Fruit fly (Drosophila melanogaster) whole organism, embryonic: Measurements from ENCODE around the gene CG2224.

Source experiments
- Ada2b ChIP-seq: fragments of 200-800 bp; sonication (Bioruptor generic); IDR thresholded peaks from 2 replicates; pipeline ENCODE4 v1.3.6; 2022; ENCODE audit warnings: missing biosample characterization, missing genetic modification characterization
- Atf-2 ChIP-seq: fragments of 200-800 bp; sonication (Bioruptor generic); optimal IDR thresholded peaks from 2 replicates; lab custom pipeline; 2016; ENCODE audit warnings: missing biosample characterization, missing genetic modification characterization
- Bgb ChIP-seq: fragments of 200-800 bp; sonication (Bioruptor generic); IDR thresholded peaks from 2 replicates; pipeline ENCODE4 v1.3.6; 2022; ENCODE audit warnings: missing biosample characterization, missing genetic modification characterization; ENCODE audit not compliant: partially characterized antibody
- C15 ChIP-seq: fragments of 200-800 bp; sonication (Bioruptor generic); IDR thresholded peaks from 3 replicates; pipeline ENCODE4 v1.3.6; 2022; ENCODE audit warnings: missing biosample characterization, missing genetic modification characterization
- CG10979 ChIP-seq: fragments of 200-800 bp; sonication (Bioruptor generic); optimal IDR thresholded peaks from 2 replicates; lab custom pipeline; 2018; ENCODE audit warnings: missing biosample characterization, mild to moderate bottlenecking, missing genetic modification characterization, moderate library complexity
- CG12219 ChIP-seq: fragments of 200-800 bp; sonication (Bioruptor generic); optimal IDR thresholded peaks from 3 replicates; lab custom pipeline; 2018; ENCODE audit warnings: missing biosample characterization, mild to moderate bottlenecking, missing genetic modification characterization
- CG1233 ChIP-seq: fragments of 200-800 bp; sonication (Bioruptor generic); optimal IDR thresholded peaks from 4 replicates; lab custom pipeline; 2018; ENCODE audit warnings: missing biosample characterization, mild to moderate bottlenecking, missing genetic modification characterization
- CG12659 ChIP-seq: fragments of 200-800 bp; sonication (Bioruptor generic); optimal IDR thresholded peaks from 3 replicates; lab custom pipeline; 2017; ENCODE audit warnings: mild to moderate bottlenecking, missing biosample characterization, missing genetic modification reagents, missing genetic modification characterization
- CG13775 ChIP-seq: fragments of 200-800 bp; sonication (Bioruptor generic); optimal IDR thresholded peaks from 3 replicates; lab custom pipeline; 2017; ENCODE audit warnings: missing biosample characterization, mild to moderate bottlenecking, missing genetic modification characterization
- CG14441 ChIP-seq: fragments of 200-800 bp; sonication (Bioruptor generic); IDR thresholded peaks from 2 replicates; pipeline ENCODE4 v1.3.6; 2022; ENCODE audit warnings: missing biosample characterization, missing genetic modification characterization
- CG18619 ChIP-seq: fragments of 200-800 bp; sonication (Bioruptor generic); optimal IDR thresholded peaks from 3 replicates; lab custom pipeline; 2017; ENCODE audit warnings: missing biosample characterization, mild to moderate bottlenecking, missing genetic modification characterization
- CG2712 ChIP-seq: fragments of 200-800 bp; optimal IDR thresholded peaks from 3 replicates; lab custom pipeline; 2019; ENCODE audit warnings: missing biosample characterization, mild to moderate bottlenecking, missing genetic modification characterization, moderate library complexity
- CG2889 ChIP-seq: fragments of 200-800 bp; sonication (Bioruptor generic); IDR thresholded peaks from 3 replicates; pipeline ENCODE4 v1.3.6; 2022; ENCODE audit warnings: missing biosample characterization, missing genetic modification characterization
- CG3065 ChIP-seq: fragments of 200-800 bp; sonication (Bioruptor generic); optimal IDR thresholded peaks from 2 replicates; lab custom pipeline; 2016; ENCODE audit warnings: missing biosample characterization, missing genetic modification characterization
- CG32767 ChIP-seq: fragments of 200-800 bp; sonication (Bioruptor generic); IDR thresholded peaks from 2 replicates; pipeline ENCODE4 v1.3.6; 2022; ENCODE audit warnings: missing biosample characterization, missing genetic modification characterization
- CG42726 ChIP-seq: fragments of 200-800 bp; sonication (Bioruptor generic); IDR thresholded peaks from 2 replicates; pipeline ENCODE4 v1.3.6; 2022; ENCODE audit warnings: missing biosample characterization, missing genetic modification characterization; ENCODE audit not compliant: partially characterized antibody
- CG7271 ChIP-seq: fragments of 200-800 bp; sonication (Bioruptor generic); optimal IDR thresholded peaks from 2 replicates; lab custom pipeline; 2018; ENCODE audit warnings: missing biosample characterization, mild to moderate bottlenecking, missing genetic modification characterization, moderate library complexity
- CG7372 ChIP-seq: fragments of 200-800 bp; sonication (Bioruptor generic); IDR thresholded peaks from 2 replicates; pipeline ENCODE4 v1.3.6; 2022; ENCODE audit warnings: missing biosample characterization, missing genetic modification characterization
- CG7839 ChIP-seq: fragments of 200-800 bp; sonication (Bioruptor generic); optimal IDR thresholded peaks from 3 replicates; lab custom pipeline; 2018; ENCODE audit warnings: missing biosample characterization, mild to moderate bottlenecking, missing genetic modification characterization, moderate library complexity
- CG8359 ChIP-seq: fragments of 200-800 bp; sonication (Bioruptor generic); optimal IDR thresholded peaks from 2 replicates; lab custom pipeline; 2017; ENCODE audit warnings: missing biosample characterization, mild to moderate bottlenecking, missing genetic modification characterization, borderline replicate concordance
- CG8924 ChIP-seq: fragments of 200-800 bp; optimal IDR thresholded peaks from 3 replicates; lab custom pipeline; 2019; ENCODE audit warnings: missing biosample characterization, mild to moderate bottlenecking, missing genetic modification characterization, moderate library complexity
- CG9817 ChIP-seq: fragments of 200-800 bp; sonication (Bioruptor generic); optimal IDR thresholded peaks from 2 replicates; lab custom pipeline; 2018; ENCODE audit warnings: missing biosample characterization, mild to moderate bottlenecking, missing genetic modification characterization, moderate library complexity
- CkIIα-i1 ChIP-seq: fragments of 200-800 bp; sonication (Bioruptor generic); IDR thresholded peaks from 2 replicates; pipeline ENCODE4 v1.3.6; 2022; ENCODE audit warnings: missing biosample characterization, missing genetic modification characterization
- CrebB ChIP-seq: fragments of 200-800 bp; sonication (Bioruptor generic); optimal IDR thresholded peaks from 3 replicates; lab custom pipeline; 2018; ENCODE audit warnings: missing biosample characterization, mild to moderate bottlenecking, missing genetic modification characterization
- Doc3 ChIP-seq: fragments of 200-800 bp; sonication (Bioruptor generic); IDR thresholded peaks from 3 replicates; pipeline ENCODE4 v1.3.6; 2022; ENCODE audit warnings: missing biosample characterization, missing genetic modification characterization; ENCODE audit not compliant: partially characterized antibody
- Gug ChIP-seq: fragments of 200-800 bp; sonication (Bioruptor generic); IDR thresholded peaks from 4 replicates; pipeline ENCODE4 v1.3.6; 2022; ENCODE audit warnings: missing biosample characterization, missing genetic modification characterization
- HLH3B ChIP-seq: fragments of 200-800 bp; sonication (Bioruptor generic); IDR thresholded peaks from 2 replicates; pipeline ENCODE4 v1.3.6; 2022; ENCODE audit warnings: missing biosample characterization, missing genetic modification characterization
- NC2β ChIP-seq: fragments of 200-800 bp; sonication (Bioruptor generic); optimal IDR thresholded peaks from 2 replicates; lab custom pipeline; 2016; ENCODE audit warnings: missing biosample characterization, missing genetic modification characterization
- NfI ChIP-seq: fragments of 200-800 bp; sonication (Bioruptor generic); optimal IDR thresholded peaks from 3 replicates; lab custom pipeline; 2018; ENCODE audit warnings: missing biosample characterization, mild to moderate bottlenecking, missing genetic modification characterization, moderate library complexity
- Oaz ChIP-seq: fragments of 200-800 bp; sonication (Bioruptor generic); IDR thresholded peaks from 2 replicates; pipeline ENCODE4 v1.3.6; 2022; ENCODE audit warnings: missing biosample characterization, missing genetic modification characterization
- Oli ChIP-seq: fragments of 200-800 bp; sonication (Bioruptor generic); optimal IDR thresholded peaks from 2 replicates; lab custom pipeline; 2018; ENCODE audit warnings: missing biosample characterization, mild to moderate bottlenecking, missing genetic modification characterization, moderate library complexity
- Rx ChIP-seq: fragments of 200-800 bp; sonication (Bioruptor generic); IDR thresholded peaks from 2 replicates; pipeline ENCODE4 v1.3.6; 2022; ENCODE audit warnings: missing biosample characterization, missing genetic modification characterization
- Sox100B ChIP-seq: fragments of 200-800 bp; sonication (Bioruptor generic); optimal IDR thresholded peaks from 3 replicates; lab custom pipeline; 2018; ENCODE audit warnings: missing biosample characterization, mild to moderate bottlenecking, missing genetic modification characterization
- Ssrp ChIP-seq: fragments of 200-800 bp; sonication (Bioruptor generic); optimal IDR thresholded peaks from 2 replicates; lab custom pipeline; 2018; ENCODE audit warnings: missing biosample characterization, mild to moderate bottlenecking, missing genetic modification characterization, moderate library complexity
- Xrp1 ChIP-seq: fragments of 200-800 bp; sonication (Bioruptor generic); IDR thresholded peaks from 2 replicates; pipeline ENCODE4 v1.3.6; 2022; ENCODE audit warnings: missing biosample characterization, missing genetic modification characterization
- ap ChIP-seq: fragments of 200-800 bp; sonication (Bioruptor generic); IDR thresholded peaks from 2 replicates; pipeline ENCODE4 v1.3.6; 2022; ENCODE audit warnings: missing biosample characterization, missing genetic modification characterization
- ara ChIP-seq: fragments of 200-800 bp; sonication (Bioruptor generic); IDR thresholded peaks from 2 replicates; pipeline ENCODE4 v1.3.6; 2022; ENCODE audit warnings: missing biosample characterization, missing genetic modification characterization
- ash1 ChIP-seq: fragments of 200-800 bp; sonication (Bioruptor generic); optimal IDR thresholded peaks from 2 replicates; lab custom pipeline; 2018; ENCODE audit warnings: missing biosample characterization, mild to moderate bottlenecking, missing genetic modification characterization
- bbx ChIP-seq: fragments of 200-800 bp; sonication (Bioruptor generic); IDR thresholded peaks from 2 replicates; pipeline ENCODE4 v1.3.6; 2022; ENCODE audit warnings: missing biosample characterization, missing genetic modification characterization; ENCODE audit not compliant: partially characterized antibody
- cato ChIP-seq: fragments of 200-800 bp; sonication (Bioruptor generic); optimal IDR thresholded peaks from 2 replicates; lab custom pipeline; 2016; ENCODE audit warnings: missing biosample characterization, missing genetic modification characterization, borderline replicate concordance
- da ChIP-seq: fragments of 200-800 bp; sonication (Bioruptor generic); optimal IDR thresholded peaks from 2 replicates; lab custom pipeline; 2016; ENCODE audit warnings: missing biosample characterization, missing genetic modification characterization
- disco-r ChIP-seq: fragments of 200-800 bp; sonication (Bioruptor generic); optimal IDR thresholded peaks from 2 replicates; lab custom pipeline; 2016; ENCODE audit warnings: missing biosample characterization, missing genetic modification characterization
- gsb ChIP-seq: fragments of 200-800 bp; sonication (Bioruptor generic); IDR thresholded peaks from 2 replicates; pipeline ENCODE4 v1.3.6; 2022; ENCODE audit warnings: missing biosample characterization, missing genetic modification characterization
- knrl ChIP-seq: fragments of 200-800 bp; sonication (Bioruptor generic); IDR thresholded peaks from 3 replicates; pipeline ENCODE4 v1.3.6; 2022; ENCODE audit warnings: missing biosample characterization, missing genetic modification characterization; ENCODE audit not compliant: partially characterized antibody
- lola ChIP-seq, 3 experiments: fragments of >200 bp in 2 of 3; fragments of 200-800 bp in 1 of 3; sonication (Bioruptor generic) in 1 of 3; optimal IDR thresholded peaks; 2 replicates each; lab custom pipeline; 2017 to 2019; ENCODE audit warnings: missing biosample characterization in 3 of 3, missing genetic modification characterization in 3 of 3, mild to moderate bottlenecking in 1 of 3, moderate library complexity in 1 of 3
- nau ChIP-seq: fragments of 200-800 bp; sonication (Bioruptor generic); optimal IDR thresholded peaks from 3 replicates; lab custom pipeline; 2017; ENCODE audit warnings: missing biosample characterization, mild to moderate bottlenecking, missing genetic modification characterization, missing genetic modification reagents
- otp ChIP-seq: fragments of 200-800 bp; sonication (Bioruptor generic); IDR thresholded peaks from 3 replicates; pipeline ENCODE4, ENCODE4 v1.3.6; 2022; ENCODE audit warnings: missing biosample characterization, missing genetic modification characterization
- toy ChIP-seq: fragments of 200-800 bp; sonication (Bioruptor generic); IDR thresholded peaks from 2 replicates; pipeline ENCODE4 v1.3.6; 2022; ENCODE audit warnings: missing biosample characterization, missing genetic modification characterization
- trh ChIP-seq: fragments of 200-800 bp; sonication (Bioruptor generic); optimal IDR thresholded peaks from 2 replicates; lab custom pipeline; 2016; ENCODE audit warnings: missing biosample characterization, missing genetic modification characterization
- vfl ChIP-seq: fragments of 200-800 bp; sonication (Bioruptor generic); optimal IDR thresholded peaks from 2 replicates; lab custom pipeline; 2016; ENCODE audit warnings: missing biosample characterization, missing genetic modification characterization

Gene CG2224

dm6 chr3R:30413795-30414194 lies 45.3 kb downstream of the CG2224 start (continued):
- TF ChIP-seq CrebB (tag; lab: Kevin White, UChicago) = no peak
- peak; percentile 58 for TF ChIP-seq Ssrp (tag; lab: Kevin White, UChicago)
- TF ChIP-seq CkIIα-i1 = no peak
- peak; percentile 20 for TF ChIP-seq CG12659 (GFP tag; lab: Kevin White, UChicago)
- no peak for TF ChIP-seq Oaz (GFP tag; lab: Robert Waterston, UW)
- peak; percentile 65 for TF ChIP-seq CG7839 (tag; lab: Kevin White, UChicago)
- peak; percentile 63 for TF ChIP-seq ap (GFP tag; lab: Robert Waterston, UW)
- TF ChIP-seq Xrp1 (GFP tag; lab: Robert Waterston, UW) = peak; percentile 78
- TF ChIP-seq HLH3B (GFP tag; lab: Robert Waterston, UW) = peak; percentile 73
- TF ChIP-seq CG8359 = no peak
- TF ChIP-seq ash1 = no peak
- TF ChIP-seq bbx (GFP tag; lab: Robert Waterston, UW) = no peak
- no peak for TF ChIP-seq CG8924 (tag; lab: Kevin White, UChicago)
- TF ChIP-seq CG3065 (GFP tag; lab: Kevin White, UChicago) = no peak
- TF ChIP-seq nau (GFP tag; lab: Kevin White, UChicago) = no peak
- no peak for TF ChIP-seq knrl
- TF ChIP-seq CG14441 (GFP tag; lab: Robert Waterston, UW) = peak; percentile 78
- TF ChIP-seq CG18619 (GFP tag; lab: Kevin White, UChicago) = peak; percentile 10
- TF ChIP-seq cato (GFP tag; lab: Kevin White, UChicago) = peak; percentile 47
- peak; percentile 71; the same call in 2 of the 3 replicates for TF ChIP-seq otp
- peak; percentile 73 for TF ChIP-seq CG10979 (tag; lab: Kevin White, UChicago)
- peak; percentile 64; the same call in 2 of the 3 replicates for TF ChIP-seq CG2889 (GFP tag; lab: Robert Waterston, UW)
- TF ChIP-seq Gug (GFP tag; lab: Robert Waterston, UW) = 0 out of 4 replicates have a peak, but pooled peaks have one; percentile 1
- TF ChIP-seq Sox100B (GFP tag; lab: Kevin White, UChicago) = peak; percentile 45
- TF ChIP-seq Atf-2 (GFP tag; lab: Kevin White, UChicago) = peak; percentile 44
- TF ChIP-seq C15 (GFP tag; lab: Robert Waterston, UW) = no peak
- TF ChIP-seq Bgb = no peak
- peak; percentile 54 for TF ChIP-seq CG12219 (GFP tag; lab: Kevin White, UChicago)
- no peak for TF ChIP-seq CG42726
- no peak for TF ChIP-seq CG7271 (tag; lab: Kevin White, UChicago)
- TF ChIP-seq Doc3 (GFP tag; lab: Robert Waterston, UW) = no peak
- TF ChIP-seq disco-r (GFP tag; lab: Kevin White, UChicago) = no peak
- no peak for TF ChIP-seq gsb
- peak; percentile 31 for TF ChIP-seq CG1233 (GFP tag; lab: Kevin White, UChicago)
- TF ChIP-seq NC2β (GFP tag; lab: Kevin White, UChicago) = no peak
- no peak for TF ChIP-seq CG13775 (GFP tag; lab: Kevin White, UChicago)
- TF ChIP-seq Oli (tag; lab: Kevin White, UChicago) = peak; percentile 61
- peak in 1 of 3 experiments; percentile 41 for TF ChIP-seq lola (GFP tag; optimal IDR thresholded peaks at IDR 0.05; lab: Kevin White, UChicago)
- peak; percentile 30 for TF ChIP-seq NfI (GFP tag; lab: Kevin White, UChicago)
- no peak; the same call in 1 of the 2 replicates for TF ChIP-seq toy
- TF ChIP-seq CG7372 (GFP tag; lab: Robert Waterston, UW) = peak; percentile 40; the same call in 1 of the 2 replicates
- no peak for TF ChIP-seq vfl (GFP tag; lab: Kevin White, UChicago)
- TF ChIP-seq Rx (GFP tag; lab: Robert Waterston, UW) = no peak
- no peak for TF ChIP-seq CG9817 (tag; lab: Kevin White, UChicago)
- peak; percentile 38; the same call in 1 of the 2 replicates for TF ChIP-seq Ada2b
- TF ChIP-seq CG32767 (GFP tag; lab: Robert Waterston, UW) = 0 out of 2 replicates have a peak, but pooled peaks have one; percentile 23
- TF ChIP-seq ara (GFP tag; lab: Robert Waterston, UW) = peak; percentile 81
- TF ChIP-seq CG2712 (tag; lab: Kevin White, UChicago) = peak; percentile 64
- TF ChIP-seq trh (GFP tag; lab: Kevin White, UChicago) = no peak
- TF ChIP-seq da (GFP tag; lab: Kevin White, UChicago) = no peak
